Fruit fly (Drosophila melanogaster) Kc167 (cell line): ENCODE data around the gene shd.

Experiments
- Myc ChIP-seq: fragments of >200 bp; optimal IDR thresholded peaks from 2 replicates; lab custom pipeline; 2017; ENCODE audit warnings: missing external identifiers
- Sin3A ChIP-seq: fragments of >200 bp; optimal IDR thresholded peaks from 2 replicates; lab custom pipeline; 2018; ENCODE audit warnings: missing external identifiers
- h ChIP-seq: fragments of >200 bp; optimal IDR thresholded peaks from 3 replicates; lab custom pipeline; 2018; ENCODE audit warnings: missing external identifiers
- insv ChIP-seq: fragments of >200 bp; optimal IDR thresholded peaks from 3 replicates; lab custom pipeline; 2018; ENCODE audit warnings: missing external identifiers
- psq ChIP-seq: fragments of >200 bp; optimal IDR thresholded peaks from 2 replicates; lab custom pipeline; 2017; ENCODE audit warnings: missing external identifiers
- ttk ChIP-seq: sonication (Bioruptor generic); optimal IDR thresholded peaks from 2 replicates; lab custom pipeline; 2017; ENCODE audit warnings: missing external identifiers

Gene shd

dm6 chr3L:14645934-14646333 lies 31.7 kb downstream of the shd start:
- TF ChIP-seq insv (no peak), ttk (lab: Kevin White, UChicago) (no peak), psq (lab: Kevin White, UChicago) (no peak), h (lab: Kevin White, UChicago) (no peak), Sin3A (no peak), Myc (lab: Kevin White, UChicago) (no peak)

DNA sequence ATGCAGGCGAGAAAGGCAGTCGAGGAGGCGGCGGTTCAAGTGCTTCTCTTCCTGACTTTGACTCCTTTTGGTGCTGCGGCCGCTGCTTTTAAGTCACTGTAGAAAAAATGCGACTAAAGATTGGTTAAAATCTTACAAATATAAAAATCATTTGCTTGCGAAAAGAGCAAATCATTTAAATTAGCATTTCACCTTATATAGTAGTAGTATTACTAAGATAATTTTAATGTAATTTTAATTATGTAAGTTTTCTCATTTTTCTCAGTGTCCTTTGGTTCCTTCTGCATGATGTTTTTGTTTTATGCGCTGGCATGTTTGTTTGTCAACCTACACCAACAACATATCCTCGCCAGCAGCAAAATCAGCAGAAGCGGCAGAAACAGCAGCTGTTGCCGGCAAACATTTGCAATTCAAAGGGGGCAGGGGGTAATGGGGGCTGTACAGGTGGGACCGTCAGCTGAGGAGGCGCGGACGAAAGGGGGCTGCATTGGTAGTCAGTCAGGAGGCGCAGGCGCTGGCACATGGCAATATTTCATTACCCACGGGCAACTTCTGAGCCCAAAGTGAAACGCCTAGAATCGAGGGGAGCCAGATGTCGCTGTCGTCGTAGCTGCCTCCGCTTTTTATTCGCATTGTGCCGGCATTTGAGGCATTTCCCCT lies 33.1 kb downstream of the shd start:
- TF ChIP-seq Sin3A = no peak
- TF ChIP-seq ttk (lab: Kevin White, UChicago) = no peak
- no peak for TF ChIP-seq psq (lab: Kevin White, UChicago)
- no peak for TF ChIP-seq insv
- no peak for TF ChIP-seq Myc (lab: Kevin White, UChicago)
- TF ChIP-seq h (lab: Kevin White, UChicago) = no peak

DNA sequence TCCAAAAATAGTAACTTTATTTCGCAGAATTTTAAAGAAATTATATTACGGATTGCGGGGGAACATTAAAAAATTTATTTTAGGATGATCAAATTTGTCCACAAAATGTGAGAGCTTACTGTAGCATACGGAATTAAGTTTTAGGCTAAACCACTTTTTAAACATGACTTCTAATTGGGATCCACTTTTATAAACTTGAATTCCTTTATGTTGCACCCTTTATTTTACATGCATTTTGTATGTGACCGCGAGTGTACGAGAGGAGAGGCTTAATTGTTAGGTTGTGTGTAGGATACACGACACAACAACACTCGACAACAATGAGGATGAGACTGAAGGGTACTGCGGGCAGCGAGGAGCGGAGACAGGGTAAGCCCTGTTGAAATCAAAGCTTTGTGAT lies 34.7 kb downstream of the shd start:
- TF ChIP-seq h (lab: Kevin White, UChicago) = no peak
- TF ChIP-seq ttk (lab: Kevin White, UChicago) = no peak
- no peak for TF ChIP-seq psq (lab: Kevin White, UChicago)
- TF ChIP-seq Sin3A = no peak
- TF ChIP-seq Myc (lab: Kevin White, UChicago) = no peak
- no peak for TF ChIP-seq insv

DNA sequence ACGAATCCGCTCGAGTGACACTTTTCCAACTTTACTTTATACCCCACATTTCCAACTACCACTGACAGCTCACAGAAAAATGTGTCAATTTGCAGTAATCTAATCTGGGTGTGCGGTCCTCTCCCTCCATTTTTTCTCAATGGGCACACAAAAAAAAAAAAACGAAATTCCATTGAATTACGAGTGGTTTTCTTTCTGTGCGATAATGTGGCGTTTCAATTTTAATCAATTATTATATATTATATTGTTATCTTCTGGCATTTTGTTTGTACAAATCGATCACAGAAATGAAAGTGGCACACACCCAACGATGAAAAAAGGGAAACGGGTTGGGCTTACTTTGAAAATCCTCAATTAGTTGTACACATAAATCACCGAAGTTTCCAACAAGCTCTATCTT lies 36.1 kb downstream of the shd start:
- no peak for TF ChIP-seq ttk (lab: Kevin White, UChicago)
- TF ChIP-seq Sin3A = no peak
- TF ChIP-seq Myc (lab: Kevin White, UChicago) = no peak
- TF ChIP-seq h (lab: Kevin White, UChicago) = no peak
- no peak for TF ChIP-seq insv
- no peak for TF ChIP-seq psq (lab: Kevin White, UChicago)

- TF ChIP-seq Myc (lab: Kevin White, UChicago) = no peak
- TF ChIP-seq Sin3A = no peak
- TF ChIP-seq h (lab: Kevin White, UChicago) = no peak
- no peak for TF ChIP-seq psq (lab: Kevin White, UChicago)
- TF ChIP-seq ttk (lab: Kevin White, UChicago) = no peak
- TF ChIP-seq insv = no peak
Observed at dm6 chr3L:14652554-14652953, 38.3 kb downstream of the shd start.

DNA sequence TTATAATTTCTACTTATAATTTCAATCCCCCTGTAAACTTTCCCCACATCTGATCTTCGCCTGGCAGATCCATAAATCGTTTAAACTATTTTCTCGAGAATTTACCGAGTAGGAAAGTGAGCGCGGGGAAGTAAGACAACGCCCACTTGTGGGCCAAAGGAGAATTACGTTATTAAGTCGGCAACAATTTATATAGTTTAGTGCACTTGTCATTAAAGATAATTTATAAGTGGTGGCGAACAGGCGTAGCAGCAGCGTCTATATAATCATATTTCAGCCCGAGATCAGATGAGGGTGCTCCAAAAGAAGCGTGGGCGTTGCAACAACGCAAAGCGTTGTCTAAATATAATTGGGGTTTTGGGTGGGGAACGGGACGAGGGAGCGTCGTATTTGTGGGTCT lies 40.5 kb downstream of the shd start:
- TF ChIP-seq Sin3A (no peak), Myc (lab: Kevin White, UChicago) (no peak), h (lab: Kevin White, UChicago) (no peak), insv (no peak), ttk (lab: Kevin White, UChicago) (no peak), psq (lab: Kevin White, UChicago) (no peak)

dm6 chr3L:14655178-14655577 lies 40.9 kb downstream of the shd start:
- no peak for TF ChIP-seq Myc (lab: Kevin White, UChicago)
- no peak for TF ChIP-seq insv
- no peak for TF ChIP-seq ttk (lab: Kevin White, UChicago)
- no peak for TF ChIP-seq h (lab: Kevin White, UChicago)
- no peak for TF ChIP-seq Sin3A
- no peak for TF ChIP-seq psq (lab: Kevin White, UChicago)

- TF ChIP-seq Myc (lab: Kevin White, UChicago) = no peak
- no peak for TF ChIP-seq psq (lab: Kevin White, UChicago)
- no peak for TF ChIP-seq ttk (lab: Kevin White, UChicago)
- no peak for TF ChIP-seq Sin3A
- no peak for TF ChIP-seq insv
- TF ChIP-seq h (lab: Kevin White, UChicago) = no peak
Observed at dm6 chr3L:14655681-14656080, 41.4 kb downstream of the shd start.

DNA sequence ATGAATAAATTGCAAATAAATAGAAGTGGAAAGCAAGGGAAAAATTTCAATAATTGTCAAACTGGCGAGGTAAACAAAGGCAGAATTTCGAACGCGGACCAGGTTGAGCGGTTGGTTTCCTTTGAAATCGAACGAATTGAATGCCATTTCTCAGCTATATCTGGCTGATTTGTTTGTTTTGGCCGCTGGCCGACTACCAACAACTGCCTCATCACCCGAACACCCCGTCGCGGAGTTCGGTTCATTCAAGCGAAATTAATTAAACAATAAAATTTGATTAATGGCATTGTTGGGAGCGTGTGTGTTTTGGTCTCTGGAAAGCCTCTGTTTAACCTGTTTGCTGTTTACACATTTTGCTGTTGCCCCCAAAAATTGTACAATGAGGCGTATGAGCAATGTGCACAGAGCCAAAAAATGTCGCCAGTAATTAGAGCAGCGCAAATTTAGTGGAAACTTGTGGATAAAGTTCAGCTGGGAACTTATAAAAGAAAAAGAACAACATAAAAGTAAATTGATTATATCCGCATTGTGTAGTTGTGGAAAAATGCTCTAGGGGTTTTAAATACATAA lies 43.3 kb downstream of the shd start:
- TF ChIP-seq ttk (lab: Kevin White, UChicago) (no peak), Sin3A (no peak), Myc (lab: Kevin White, UChicago) (no peak), h (lab: Kevin White, UChicago) (no peak), psq (lab: Kevin White, UChicago) (no peak), insv (no peak)

- no peak for TF ChIP-seq insv
- TF ChIP-seq ttk (lab: Kevin White, UChicago) = no peak
- TF ChIP-seq Myc (lab: Kevin White, UChicago) = no peak
- no peak for TF ChIP-seq Sin3A
- TF ChIP-seq psq (lab: Kevin White, UChicago) = no peak
- TF ChIP-seq h (lab: Kevin White, UChicago) = no peak
Observed at dm6 chr3L:14659954-14660907, 46.0 kb downstream of the shd start.

- TF ChIP-seq Sin3A (no peak), h (lab: Kevin White, UChicago) (no peak), ttk (lab: Kevin White, UChicago) (no peak), insv (no peak), Myc (lab: Kevin White, UChicago) (no peak), psq (lab: Kevin White, UChicago) (no peak)
Observed at dm6 chr3L:14661567-14662258, 47.5 kb downstream of the shd start.
